Worm (Caenorhabditis elegans): ENCODE data around the gene ZK1127.3.

DNA sequence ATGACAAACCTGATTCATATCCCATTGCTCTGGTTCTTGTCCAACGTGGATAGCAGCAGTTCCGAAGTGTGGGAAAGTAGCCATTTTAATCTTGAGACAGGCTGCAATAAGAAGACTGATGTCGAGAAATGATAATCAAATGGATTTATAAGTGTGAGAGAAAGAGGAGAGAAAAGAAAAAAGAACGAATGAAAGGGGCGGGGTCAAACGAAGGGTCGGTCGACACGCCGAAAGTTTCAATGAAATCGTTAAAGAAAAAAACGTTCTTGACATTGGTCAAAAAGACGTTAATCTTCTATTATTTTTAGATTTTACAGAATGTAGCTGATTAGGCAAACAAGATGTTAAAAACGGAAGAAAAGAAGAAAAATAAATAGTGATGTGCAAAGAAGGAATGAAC lies 2.8 kb downstream of the ZK1127.3 start, which contains the start of gene cth-2:
- TF ChIP-seq him-1 (tag; optimal IDR thresholded peaks at IDR 0.05) (no peak), dao-5 (tag; optimal IDR thresholded peaks at IDR 0.05) (no peak)
